Worm (Caenorhabditis elegans) whole organism, midembryonic: ENCODE results near the gene nhr-68.

Experiments used
- cog-1 ChIP-seq: sonication (generic microtip); optimal IDR thresholded peaks from 2 replicates; lab custom pipeline; 2016; ENCODE audit warnings: missing genetic modification characterization, missing compliant biosample characterization
- flt-1 ChIP-seq: fragments of 200-800 bp; sonication (Bioruptor generic); IDR thresholded peaks from 2 replicates; pipeline ENCODE4 v1.3.6; 2022; ENCODE audit warnings: missing genetic modification characterization, missing compliant biosample characterization
- klf-2 ChIP-seq: fragments of 200-800 bp; sonication (Bioruptor generic); conservative IDR thresholded peaks from 2 replicates; pipeline ENCODE4 v1.3.6; 2022; ENCODE audit warnings: missing genetic modification reagents, missing genetic modification characterization, missing compliant biosample characterization
- tab-1 ChIP-seq: fragments of 200-800 bp; sonication (Bioruptor generic); IDR thresholded peaks from 2 replicates; pipeline ENCODE4 v1.3.6; 2022; ENCODE audit warnings: missing genetic modification characterization, missing compliant biosample characterization
- ztf-29 ChIP-seq: fragments of 200-800 bp; sonication (Bioruptor generic); IDR thresholded peaks from 2 replicates; pipeline ENCODE4 v1.3.6; 2022; ENCODE audit warnings: missing genetic modification reagents, missing genetic modification characterization, missing compliant biosample characterization

Gene nhr-68

ce11 chrV:11624954-11625353 lies 51.7 kb downstream of the nhr-68 start:
- TF ChIP-seq tab-1 (GFP tag; lab: Robert Waterston, UW) (no peak), klf-2 (no peak), flt-1 (no peak), ztf-29 (no peak), cog-1 (no peak)
